Worm (Caenorhabditis elegans): ENCODE results near the gene ilys-5.

The ilys-5 gene

DNA sequence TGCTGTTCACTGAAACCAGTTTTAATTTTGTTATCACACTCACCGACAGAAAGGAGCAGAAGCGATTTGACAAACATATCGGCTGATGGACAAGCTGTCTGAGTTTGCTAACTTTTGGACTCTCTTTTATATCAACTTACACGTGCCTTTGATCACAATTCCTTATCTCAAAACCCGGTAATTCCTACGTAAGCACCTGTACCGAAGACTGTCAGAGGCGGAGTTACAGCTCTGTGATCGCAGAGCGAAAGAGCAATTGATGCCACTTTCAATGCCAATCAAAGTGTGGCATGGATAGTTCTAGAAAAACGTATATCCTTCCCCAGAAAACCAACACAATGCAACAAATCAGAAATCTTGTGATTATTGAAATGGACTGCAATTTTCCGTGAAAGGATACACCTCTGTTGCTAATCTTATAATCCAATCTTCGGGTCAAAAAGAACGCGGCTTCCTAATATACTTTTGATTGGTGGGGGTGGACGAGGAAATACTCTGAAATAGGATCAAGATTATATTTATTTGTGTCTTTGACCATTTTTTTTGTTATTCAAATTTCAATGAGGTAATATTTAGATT is at the start of gene ilys-5:
Gene ilys-5, minus strand, starts transcription at position 140 of the 579 bp plus-strand sequence.
- TF ChIP-seq him-1 (tag; optimal IDR thresholded peaks at IDR 0.05) (no peak), W03F9.2 (tag; optimal IDR thresholded peaks at IDR 0.05) (no peak), dao-5 (tag; optimal IDR thresholded peaks at IDR 0.05) (no peak)

DNA sequence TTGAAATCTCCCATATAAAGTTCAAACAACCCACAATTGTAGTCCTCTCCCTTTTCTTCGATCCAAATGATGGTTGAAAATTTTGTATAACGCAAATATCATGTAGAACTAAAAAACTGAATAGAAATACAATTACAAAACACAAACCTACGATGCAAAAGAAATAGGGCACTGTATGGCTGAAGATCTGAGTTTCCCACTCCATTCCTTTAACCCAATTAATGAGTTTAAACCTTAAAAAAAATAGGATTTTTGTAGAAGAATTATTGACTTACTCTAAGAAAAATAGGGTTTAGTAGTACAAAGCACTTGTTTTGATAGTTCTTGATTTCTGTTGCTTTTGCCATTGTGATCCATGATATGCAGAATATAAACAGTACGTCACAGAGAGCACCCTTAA is 46.7 kb upstream of the ilys-5 start:
- TF ChIP-seq him-1 (tag; optimal IDR thresholded peaks at IDR 0.05) (no peak), dao-5 (tag; optimal IDR thresholded peaks at IDR 0.05) (no peak), W03F9.2 (tag; optimal IDR thresholded peaks at IDR 0.05) (no peak)

DNA sequence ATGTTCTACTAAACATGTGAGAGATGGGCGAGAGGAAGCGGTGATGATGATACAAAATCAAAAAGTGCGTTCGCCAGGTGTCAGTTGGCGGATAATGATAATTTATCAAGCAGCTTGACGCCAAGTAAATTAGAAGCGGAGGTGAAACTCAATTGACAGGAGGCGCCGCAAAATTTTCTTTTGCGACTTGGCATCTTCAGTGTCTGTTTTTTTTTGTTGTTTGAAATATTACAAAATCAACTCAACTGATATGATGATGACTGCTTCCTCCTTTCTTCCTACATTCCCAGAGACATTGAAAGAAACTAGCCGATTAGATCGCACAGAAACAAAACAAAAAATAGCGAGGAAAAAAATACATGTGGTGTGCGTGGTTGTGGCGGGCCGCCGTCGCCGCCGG is 39.4 kb upstream of the ilys-5 start:
- TF ChIP-seq him-1 (tag; optimal IDR thresholded peaks at IDR 0.05) (no peak), W03F9.2 (tag; optimal IDR thresholded peaks at IDR 0.05) (no peak), dao-5 (tag; optimal IDR thresholded peaks at IDR 0.05) (no peak)

DNA sequence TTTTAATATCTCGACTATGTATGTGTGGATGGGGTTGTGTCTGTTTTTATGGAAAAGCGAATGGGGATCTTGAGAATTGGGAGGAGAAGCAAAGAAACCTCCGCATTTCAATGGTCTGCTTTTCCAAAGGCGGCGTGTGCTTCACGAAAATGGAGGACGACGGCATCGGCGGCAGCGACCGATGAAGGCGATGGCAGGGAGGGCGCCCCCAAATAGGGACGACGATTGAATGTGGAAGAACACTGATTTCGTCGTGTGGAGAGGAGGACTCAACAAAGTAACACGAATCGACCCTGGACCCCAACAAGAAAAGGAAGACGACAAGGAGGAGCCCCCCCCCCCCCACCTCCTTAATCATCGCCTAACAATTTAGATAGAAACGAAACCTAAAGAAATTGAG is 36.3 kb upstream of the ilys-5 start:
- TF ChIP-seq W03F9.2 (tag; optimal IDR thresholded peaks at IDR 0.05) (no peak), him-1 (tag; optimal IDR thresholded peaks at IDR 0.05) (no peak), dao-5 (tag; optimal IDR thresholded peaks at IDR 0.05) (no peak)

DNA sequence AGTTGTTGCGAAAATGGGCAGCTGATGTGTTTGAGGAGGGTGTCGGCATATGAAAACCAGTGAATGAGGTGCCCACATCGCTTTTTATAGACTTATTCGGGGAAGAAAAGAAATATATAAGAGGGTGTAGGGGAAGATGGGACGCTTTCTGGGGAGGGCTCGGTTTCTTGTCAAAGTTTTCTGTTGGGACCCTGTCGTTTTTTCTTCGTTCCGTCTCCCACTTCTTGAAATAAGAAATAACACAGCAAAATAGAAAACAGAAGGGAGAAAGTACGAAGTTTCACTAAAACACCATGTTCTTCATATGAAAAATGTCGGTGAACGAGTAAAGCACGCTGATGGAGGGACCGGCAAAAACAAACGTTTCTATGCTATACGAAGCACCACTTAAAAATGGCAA is 33.0 kb upstream of the ilys-5 start, which contains the start of gene dop-3:
Gene dop-3, minus strand, starts transcription at position 101 of the 400 bp plus-strand sequence.
- TF ChIP-seq him-1 (tag; optimal IDR thresholded peaks at IDR 0.05) (no peak), dao-5 (tag; optimal IDR thresholded peaks at IDR 0.05) (no peak), W03F9.2 (tag; optimal IDR thresholded peaks at IDR 0.05) (no peak)

DNA sequence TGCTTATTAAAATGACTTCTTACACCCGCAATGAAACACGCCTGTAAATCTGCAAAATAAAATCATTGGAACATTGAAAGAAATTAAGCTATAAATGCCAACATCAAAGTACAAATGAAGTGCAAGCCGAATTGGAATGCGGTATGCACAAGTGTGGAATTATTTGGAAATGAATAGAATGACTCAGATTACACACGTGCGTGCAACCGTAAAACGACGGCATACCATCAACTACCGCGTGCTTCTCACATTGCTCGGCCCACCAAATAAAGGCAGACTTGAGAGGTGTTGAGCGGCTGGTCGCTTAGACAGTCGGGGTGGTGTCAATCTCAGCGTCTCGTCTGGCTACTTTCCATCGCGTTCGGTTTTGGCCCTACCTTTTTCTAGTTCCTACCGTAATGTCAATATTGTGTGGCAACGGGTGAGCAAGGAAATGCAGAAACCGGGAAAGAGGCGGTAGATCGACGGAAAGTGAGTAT is 25.8 kb upstream of the ilys-5 start, which contains the start of gene aaim-1:
Gene aaim-1, minus strand, starts transcription at position 51 of the 479 bp plus-strand sequence.
- TF ChIP-seq him-1 (tag; optimal IDR thresholded peaks at IDR 0.05): no peak
- no peak for TF ChIP-seq W03F9.2 (tag; optimal IDR thresholded peaks at IDR 0.05)
- TF ChIP-seq dao-5 (tag; optimal IDR thresholded peaks at IDR 0.05): no peak

DNA sequence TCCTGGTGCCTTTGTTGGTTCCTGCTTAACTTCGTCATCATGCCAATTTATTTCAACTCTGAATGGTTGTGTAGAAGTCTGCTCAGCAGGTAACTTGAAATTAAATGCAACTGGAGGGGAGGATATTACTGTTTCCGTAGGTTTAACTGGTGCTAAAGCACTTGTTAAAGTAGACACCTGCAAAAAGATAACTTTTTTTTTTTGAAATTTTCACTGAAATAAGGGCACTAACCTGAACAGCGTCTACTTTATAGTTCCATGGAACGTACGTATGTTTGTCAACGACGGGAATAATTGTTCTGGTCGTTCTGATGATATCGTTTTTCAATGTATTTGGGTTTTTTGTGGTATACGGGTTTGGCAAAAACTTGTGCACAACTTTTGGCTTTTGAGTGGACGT is 23.9 kb upstream of the ilys-5 start:
- TF ChIP-seq him-1 (tag; optimal IDR thresholded peaks at IDR 0.05): no peak
- TF ChIP-seq dao-5 (tag; optimal IDR thresholded peaks at IDR 0.05): no peak

DNA sequence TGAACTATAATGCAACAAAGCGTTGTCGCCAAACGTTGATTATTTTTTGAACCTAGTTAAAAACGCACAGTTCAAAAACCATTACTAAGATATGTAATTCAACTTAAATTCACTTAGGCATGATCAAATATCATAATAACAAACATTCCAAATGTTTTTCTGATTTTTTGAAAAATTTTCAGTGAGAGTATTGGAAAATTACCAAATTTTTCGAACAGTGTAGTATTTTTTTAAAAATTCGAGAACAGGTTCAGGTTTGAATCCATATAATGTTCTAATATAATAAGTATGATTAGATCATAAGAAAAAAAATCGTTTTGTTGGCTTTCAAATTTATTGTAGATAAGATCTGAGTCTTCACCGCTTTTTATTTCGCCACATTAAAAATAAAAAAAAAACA is 17.0 kb upstream of the ilys-5 start:
- TF ChIP-seq dao-5 (tag; optimal IDR thresholded peaks at IDR 0.05): no peak

DNA sequence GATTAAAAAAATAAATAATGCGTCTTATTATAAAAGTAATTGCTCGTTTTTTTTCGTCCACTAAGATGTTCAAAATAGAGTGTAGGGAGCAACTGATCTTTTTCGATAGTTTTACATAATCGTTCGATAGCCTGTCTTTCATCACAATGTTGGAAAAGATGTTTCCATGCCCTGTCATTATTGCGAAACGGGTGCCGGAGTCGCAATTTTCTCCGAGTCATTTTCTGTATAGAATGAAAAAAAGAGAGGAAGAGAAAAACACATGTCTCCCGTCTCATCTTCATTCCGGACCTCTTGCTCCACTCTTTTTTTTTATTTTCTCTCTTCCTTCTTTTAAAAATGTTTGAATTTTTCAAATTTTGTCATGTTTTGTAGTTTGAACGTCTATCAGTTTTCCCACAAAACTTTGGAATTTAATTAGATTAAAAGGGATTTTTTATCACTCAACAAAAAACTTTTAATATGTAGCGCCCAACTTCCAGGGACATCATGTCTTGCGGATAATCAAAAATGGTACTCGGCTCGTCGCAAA is 16.2 kb upstream of the ilys-5 start, which contains the start of gene svh-2:
Gene svh-2, plus strand, starts transcription at position 482 of the 532 bp plus-strand sequence.
- TF ChIP-seq him-1 (tag; optimal IDR thresholded peaks at IDR 0.05): no peak
- TF ChIP-seq W03F9.2 (tag; optimal IDR thresholded peaks at IDR 0.05): no peak
- TF ChIP-seq dao-5 (tag; optimal IDR thresholded peaks at IDR 0.05): no peak

DNA sequence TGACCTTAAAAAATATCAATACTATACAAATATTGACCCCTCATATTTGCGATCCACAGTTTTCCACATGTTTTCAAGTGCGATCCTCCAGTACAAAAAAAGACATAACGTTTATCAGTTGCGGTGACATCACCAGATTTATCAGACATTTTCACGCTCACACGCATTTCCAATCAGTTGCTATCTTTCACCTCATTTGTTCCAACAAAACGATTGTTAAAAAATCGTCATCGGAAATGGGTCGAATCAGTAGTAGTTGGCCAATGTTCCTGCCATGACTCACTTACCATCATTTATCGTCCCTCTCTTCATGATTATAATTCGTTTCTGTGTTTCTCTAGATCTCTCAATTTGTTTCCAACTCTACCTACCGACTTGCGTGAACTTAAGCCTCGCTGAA is 15.0 kb upstream of the ilys-5 start:
- TF ChIP-seq W03F9.2 (tag; optimal IDR thresholded peaks at IDR 0.05) (no peak), him-1 (tag; optimal IDR thresholded peaks at IDR 0.05) (no peak), dao-5 (tag; optimal IDR thresholded peaks at IDR 0.05) (no peak)

DNA sequence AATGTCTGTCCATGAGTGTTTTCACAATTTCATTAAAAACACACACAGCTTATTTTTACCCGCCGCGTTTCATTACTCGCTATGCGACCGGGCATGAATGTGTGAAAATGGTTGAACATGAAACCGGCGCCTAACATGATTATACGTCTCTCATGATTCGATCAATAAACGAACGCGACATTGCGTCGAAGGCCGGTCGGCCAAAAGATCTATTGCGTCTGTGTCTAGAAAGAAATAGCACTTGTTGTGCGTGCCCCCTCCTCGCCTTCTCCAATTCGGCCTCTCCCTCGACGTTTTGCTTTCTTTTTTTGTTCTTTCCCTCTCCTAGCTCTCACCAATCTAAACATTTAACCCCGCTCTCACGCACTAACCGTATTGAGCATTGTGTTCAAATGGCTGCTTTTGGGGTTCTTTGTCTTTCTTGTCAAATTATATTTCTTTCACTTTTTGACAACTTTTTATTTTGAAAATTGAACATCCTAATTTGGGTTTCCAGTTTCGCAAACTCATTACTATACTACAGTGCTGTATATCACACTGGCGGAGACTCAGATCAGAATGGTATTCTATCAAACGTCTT is 14.5 kb upstream of the ilys-5 start:
- TF ChIP-seq W03F9.2 (tag; optimal IDR thresholded peaks at IDR 0.05): no peak
- TF ChIP-seq him-1 (tag; optimal IDR thresholded peaks at IDR 0.05): no peak
- no peak for TF ChIP-seq dao-5 (tag; optimal IDR thresholded peaks at IDR 0.05)

DNA sequence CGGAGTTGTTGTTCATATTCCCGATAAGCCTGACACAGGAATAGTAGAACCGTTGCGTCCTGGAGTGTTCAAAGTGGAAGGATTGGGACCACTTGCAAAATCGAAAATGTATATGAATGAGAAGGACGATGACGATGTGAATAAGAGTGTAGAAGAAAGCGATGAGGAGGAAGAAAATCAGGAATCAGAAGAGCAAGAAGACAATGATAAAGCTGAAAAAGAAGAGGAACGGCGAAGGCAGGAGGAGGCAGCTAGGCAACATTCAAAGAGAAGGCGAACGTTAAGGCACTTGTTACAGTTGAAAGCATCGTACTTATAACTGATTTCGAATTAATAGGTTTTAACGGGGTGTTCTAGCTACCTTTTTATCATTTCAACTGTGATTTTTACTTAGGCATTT is 7.0 kb upstream of the ilys-5 start:
- no peak for TF ChIP-seq him-1 (tag; optimal IDR thresholded peaks at IDR 0.05)
- no peak for TF ChIP-seq dao-5 (tag; optimal IDR thresholded peaks at IDR 0.05)
- TF ChIP-seq W03F9.2 (tag; optimal IDR thresholded peaks at IDR 0.05): no peak

DNA sequence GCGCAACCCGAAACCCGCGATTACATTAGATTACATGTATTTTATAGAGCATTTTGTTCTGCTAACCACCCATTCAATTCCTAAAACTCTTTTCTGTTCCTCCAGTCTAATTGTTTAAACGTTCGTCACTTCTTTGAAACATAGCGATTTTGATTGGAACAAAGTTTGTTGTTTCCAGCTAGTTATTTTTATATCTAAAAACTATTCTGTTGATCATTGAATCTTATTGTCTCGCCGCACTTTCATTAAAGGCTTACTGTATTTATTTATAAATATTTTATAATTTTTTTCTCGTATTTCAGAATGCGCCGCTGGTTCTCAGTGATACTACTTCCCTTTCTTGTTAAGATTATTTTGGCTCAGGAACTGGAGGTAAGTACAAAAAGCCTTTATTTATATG is 6.1 kb upstream of the ilys-5 start, which contains the start of gene T14E8.2:
Gene T14E8.2, plus strand, starts transcription at position 301 of the 400 bp plus-strand sequence.
- no peak for TF ChIP-seq dao-5 (tag; optimal IDR thresholded peaks at IDR 0.05)
- TF ChIP-seq him-1 (tag; optimal IDR thresholded peaks at IDR 0.05): no peak
- no peak for TF ChIP-seq W03F9.2 (tag; optimal IDR thresholded peaks at IDR 0.05)

DNA sequence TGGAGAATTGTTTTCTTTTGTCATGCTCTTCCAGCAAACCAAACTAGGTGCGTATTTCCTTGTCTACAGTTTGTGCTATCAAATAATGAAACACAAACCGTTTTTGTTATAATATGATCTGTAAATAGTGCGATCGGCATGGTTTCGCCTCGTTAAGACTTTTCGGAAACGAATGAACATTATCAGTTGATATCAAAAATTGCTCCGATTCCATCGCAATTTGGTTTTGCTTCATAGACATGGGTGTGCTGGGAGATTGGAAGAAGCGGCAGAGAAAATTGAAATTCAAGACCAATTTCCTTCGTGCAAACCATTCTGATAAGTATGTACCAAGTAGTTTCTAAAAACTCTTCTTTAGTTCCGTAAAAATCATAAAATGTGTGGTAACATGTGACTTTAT is 1.4 kb upstream of the ilys-5 start:
- no peak for TF ChIP-seq W03F9.2 (tag; optimal IDR thresholded peaks at IDR 0.05)
- TF ChIP-seq dao-5 (tag; optimal IDR thresholded peaks at IDR 0.05): no peak
- no peak for TF ChIP-seq him-1 (tag; optimal IDR thresholded peaks at IDR 0.05)

All from whole organism, L4/young adult.